Worm (Caenorhabditis elegans) whole organism, midembryonic: ENCODE measurements around the gene moc-5.

Experiments used
- T22C8.4 ChIP-seq: fragments of 200-800 bp; sonication (Bioruptor generic); IDR thresholded peaks from 2 replicates; pipeline ENCODE4 v1.3.6; 2022; ENCODE audit warnings: missing genetic modification characterization, missing compliant biosample characterization
- cog-1 ChIP-seq: sonication (generic microtip); optimal IDR thresholded peaks from 2 replicates; lab custom pipeline; 2016; ENCODE audit warnings: missing genetic modification characterization, missing compliant biosample characterization
- flt-1 ChIP-seq: fragments of 200-800 bp; sonication (Bioruptor generic); IDR thresholded peaks from 2 replicates; pipeline ENCODE4 v1.3.6; 2022; ENCODE audit warnings: missing genetic modification characterization, missing compliant biosample characterization
- klf-2 ChIP-seq: fragments of 200-800 bp; sonication (Bioruptor generic); conservative IDR thresholded peaks from 2 replicates; pipeline ENCODE4 v1.3.6; 2022; ENCODE audit warnings: missing genetic modification reagents, missing genetic modification characterization, missing compliant biosample characterization
- med-1 ChIP-seq: sonication (generic microtip); optimal IDR thresholded peaks from 2 replicates; lab custom pipeline; 2017; ENCODE audit warnings: missing genetic modification characterization, mild to moderate bottlenecking, missing compliant biosample characterization, antibody characterized with exemption, missing genetic modification reagents; ENCODE audit not compliant: insufficient read depth
- ref-1 ChIP-seq: fragments of 200-800 bp; sonication (Bioruptor generic); conservative IDR thresholded peaks from 2 replicates; pipeline ENCODE4 v1.3.6; 2022; ENCODE audit warnings: missing genetic modification reagents, missing genetic modification characterization, missing compliant biosample characterization
- tab-1 ChIP-seq: fragments of 200-800 bp; sonication (Bioruptor generic); IDR thresholded peaks from 2 replicates; pipeline ENCODE4 v1.3.6; 2022; ENCODE audit warnings: missing genetic modification characterization, missing compliant biosample characterization
- ztf-23 ChIP-seq: fragments of 200-800 bp; sonication (Bioruptor generic); IDR thresholded peaks from 2 replicates; pipeline ENCODE4 v1.3.6; 2022; ENCODE audit warnings: missing genetic modification reagents, missing genetic modification characterization, missing compliant biosample characterization
- ztf-29 ChIP-seq: fragments of 200-800 bp; sonication (Bioruptor generic); IDR thresholded peaks from 2 replicates; pipeline ENCODE4 v1.3.6; 2022; ENCODE audit warnings: missing genetic modification reagents, missing genetic modification characterization, missing compliant biosample characterization

moc-5 gene

ce11 chrX:9584333-9584732, 18.6 kb upstream of the moc-5 start, which contains the start of gene gpx-5:
gpx-5 (plus strand) TSS chrX:9584668.
- TF ChIP-seq med-1 (no peak), ztf-29 (GFP tag; lab: Robert Waterston, UW) (no peak), T22C8.4 (GFP tag; lab: Robert Waterston, UW) (no peak), ref-1 (GFP tag; lab: Robert Waterston, UW) (no peak), flt-1 (GFP tag; lab: Robert Waterston, UW) (no peak), cog-1 (tag; lab: Kevin White, UChicago) (no peak), tab-1 (no peak), ztf-23 (GFP tag; lab: Robert Waterston, UW) (no peak), klf-2 (GFP tag; lab: Robert Waterston, UW) (no peak)

DNA sequence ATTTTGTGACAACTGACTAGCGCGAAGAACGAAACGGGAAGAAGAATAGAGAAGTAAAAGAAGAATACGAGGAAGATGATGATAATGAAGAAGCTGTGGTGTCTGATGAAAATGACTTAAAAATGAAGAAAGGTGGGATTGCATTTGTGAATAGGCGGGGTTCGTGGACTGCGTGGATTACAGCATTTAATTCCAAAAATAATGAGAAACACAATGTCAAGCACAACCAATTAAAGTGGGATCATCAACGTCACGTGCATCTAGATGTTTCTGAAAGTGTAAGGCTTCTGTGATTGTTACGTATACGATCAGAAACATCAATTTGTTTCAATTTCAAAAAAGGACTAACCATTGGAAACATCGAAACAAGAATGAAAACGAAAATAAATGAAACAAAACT, 11.1 kb upstream of the moc-5 start, which contains the start of gene glb-17:
TSS of gene glb-17 (minus strand) at position 101 of the 400 bp plus-strand sequence.
- no peak for TF ChIP-seq ref-1 (GFP tag; lab: Robert Waterston, UW)
- TF ChIP-seq ztf-23 (GFP tag; lab: Robert Waterston, UW) = no peak

DNA sequence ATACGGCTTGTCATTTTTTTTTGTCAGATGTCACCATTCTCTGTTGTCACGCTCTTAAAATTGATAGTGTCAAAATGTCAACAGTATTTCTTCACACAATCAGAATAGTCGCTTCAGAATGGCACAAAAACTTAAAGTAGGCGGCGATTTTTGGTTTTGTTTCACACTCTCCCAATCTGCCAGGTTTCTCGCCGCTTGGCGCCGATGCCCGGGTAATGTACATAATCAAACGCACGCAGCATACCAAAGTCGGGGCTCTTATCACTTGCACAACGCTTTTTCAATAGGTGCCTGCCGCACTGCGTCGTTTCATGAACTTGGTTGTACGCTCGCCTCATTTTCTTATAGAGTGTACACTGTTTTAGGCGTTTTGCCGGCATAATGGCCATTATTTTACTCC, 2.8 kb upstream of the moc-5 start:
- no peak for TF ChIP-seq med-1
- no peak for TF ChIP-seq cog-1 (tag; lab: Kevin White, UChicago)
- no peak for TF ChIP-seq klf-2 (GFP tag; lab: Robert Waterston, UW)
- no peak for TF ChIP-seq flt-1 (GFP tag; lab: Robert Waterston, UW)
- no peak for TF ChIP-seq tab-1
- no peak for TF ChIP-seq ztf-23 (GFP tag; lab: Robert Waterston, UW)
- TF ChIP-seq ztf-29 (GFP tag; lab: Robert Waterston, UW) = no peak
- no peak for TF ChIP-seq ref-1 (GFP tag; lab: Robert Waterston, UW)
- TF ChIP-seq T22C8.4 (GFP tag; lab: Robert Waterston, UW) = no peak

DNA sequence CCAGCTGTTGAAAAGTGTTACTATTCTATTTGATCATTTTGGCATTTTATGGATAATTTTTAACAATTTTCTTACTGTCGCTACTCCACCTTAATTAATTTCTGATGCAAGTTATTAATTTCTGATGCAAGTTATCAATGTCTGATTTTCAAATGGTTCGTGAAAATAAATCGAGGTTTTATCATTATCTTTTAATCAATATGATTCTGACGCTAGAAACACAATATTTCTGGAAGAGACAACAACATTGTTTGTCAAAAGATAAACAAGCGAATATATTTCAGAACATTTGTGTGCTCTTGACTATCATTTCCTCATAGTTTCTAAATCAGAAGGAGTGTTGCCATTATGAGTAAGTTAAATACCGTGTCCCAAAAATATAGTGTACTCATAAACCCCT, 648 bp upstream of the moc-5 start, which contains the start of gene F49E2.2:
TSS of gene F49E2.2 (plus strand) at position 301 of the 400 bp plus-strand sequence.
- TF ChIP-seq ztf-23 (GFP tag; lab: Robert Waterston, UW) = no peak
- no peak for TF ChIP-seq ztf-29 (GFP tag; lab: Robert Waterston, UW)
- no peak for TF ChIP-seq ref-1 (GFP tag; lab: Robert Waterston, UW)
- no peak for TF ChIP-seq T22C8.4 (GFP tag; lab: Robert Waterston, UW)
- TF ChIP-seq klf-2 (GFP tag; lab: Robert Waterston, UW) = no peak
- no peak for TF ChIP-seq flt-1 (GFP tag; lab: Robert Waterston, UW)
- no peak for TF ChIP-seq tab-1
- no peak for TF ChIP-seq cog-1 (tag; lab: Kevin White, UChicago)
- TF ChIP-seq med-1 = no peak

- peak; percentile 30; the same call in 1 of the 2 replicates for TF ChIP-seq tab-1
- no peak for TF ChIP-seq ztf-23 (GFP tag; lab: Robert Waterston, UW)
- 0 out of 2 replicates have a peak, but pooled peaks have one; percentile 36 for TF ChIP-seq flt-1 (GFP tag; lab: Robert Waterston, UW)
- no peak for TF ChIP-seq cog-1 (tag; lab: Kevin White, UChicago)
- TF ChIP-seq med-1 = no peak
Measured at ce11 chrX:9560931-9561330, 4.8 kb downstream of the moc-5 start.

DNA sequence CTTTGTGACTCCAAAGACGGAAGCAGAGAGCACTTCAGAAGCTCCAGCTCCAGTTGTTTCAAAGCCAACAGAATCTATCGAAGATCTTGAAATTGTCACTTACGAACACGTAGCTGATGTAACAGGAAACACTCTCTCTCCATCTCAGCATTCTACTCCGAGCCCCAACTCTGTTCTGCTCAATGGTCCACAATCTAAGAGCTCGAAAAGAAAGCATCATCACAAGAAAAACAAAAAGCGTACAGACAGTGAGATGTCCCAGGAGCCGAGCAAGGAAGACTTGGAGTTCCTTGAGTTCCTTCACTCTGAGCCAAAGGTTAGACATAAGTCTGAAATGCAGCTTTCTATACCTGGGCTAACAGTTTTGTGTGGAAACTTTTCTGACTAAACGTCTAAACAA, 9.7 kb downstream of the moc-5 start:
- no peak for TF ChIP-seq cog-1 (tag; lab: Kevin White, UChicago)
- no peak for TF ChIP-seq ref-1 (GFP tag; lab: Robert Waterston, UW)
- no peak for TF ChIP-seq T22C8.4 (GFP tag; lab: Robert Waterston, UW)

DNA sequence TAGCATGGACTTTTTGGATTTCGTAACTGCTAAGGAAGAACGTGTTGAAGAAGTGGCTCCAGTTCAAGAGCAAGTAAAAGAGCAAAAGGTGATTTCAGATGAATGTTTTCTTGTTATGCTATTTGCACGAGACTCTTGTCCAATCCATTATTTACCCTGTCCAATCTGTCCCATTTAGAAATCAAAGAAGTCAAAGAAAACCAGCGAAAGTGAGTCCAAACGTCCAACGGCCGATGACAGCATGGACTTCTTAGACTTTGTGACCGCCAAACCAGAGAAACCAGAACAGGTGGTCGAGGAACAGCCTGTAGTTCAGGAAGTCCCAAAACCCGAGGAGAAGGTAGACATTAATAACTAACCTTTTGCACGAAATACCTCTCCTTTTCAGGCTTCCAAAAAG, 10.5 kb downstream of the moc-5 start:
- TF ChIP-seq tab-1 (no peak), ztf-29 (GFP tag; lab: Robert Waterston, UW) (no peak), flt-1 (GFP tag; lab: Robert Waterston, UW) (no peak), ztf-23 (GFP tag; lab: Robert Waterston, UW) (no peak), med-1 (no peak), cog-1 (tag; lab: Kevin White, UChicago) (no peak), ref-1 (GFP tag; lab: Robert Waterston, UW) (no peak), klf-2 (GFP tag; lab: Robert Waterston, UW) (no peak), T22C8.4 (GFP tag; lab: Robert Waterston, UW) (no peak)

- TF ChIP-seq ztf-29 (GFP tag; lab: Robert Waterston, UW) (no peak), flt-1 (GFP tag; lab: Robert Waterston, UW) (no peak), med-1 (no peak), cog-1 (tag; lab: Kevin White, UChicago) (no peak), T22C8.4 (GFP tag; lab: Robert Waterston, UW) (no peak), klf-2 (GFP tag; lab: Robert Waterston, UW) (no peak), ztf-23 (GFP tag; lab: Robert Waterston, UW) (no peak)
Measured at ce11 chrX:9553095-9553494, 12.7 kb downstream of the moc-5 start.

DNA sequence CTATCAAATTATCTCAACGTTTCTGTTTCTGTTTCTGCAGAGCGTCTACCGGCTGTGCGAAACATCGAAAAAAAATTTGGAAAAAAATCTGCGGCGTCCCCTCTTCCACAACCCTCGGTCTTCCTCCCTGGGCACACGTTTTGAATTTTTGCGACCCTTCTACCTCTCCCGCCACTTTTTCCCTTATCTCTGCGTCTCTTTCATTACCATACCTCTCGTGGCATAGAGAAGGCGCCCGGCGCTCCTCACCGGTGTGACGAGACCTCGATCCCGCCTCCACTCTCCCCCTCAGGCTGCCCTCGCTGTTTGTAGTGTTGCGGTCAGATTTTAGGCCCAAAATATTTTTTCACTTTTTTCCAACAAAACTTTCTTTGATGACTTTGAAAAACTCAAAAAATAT, 13.4 kb downstream of the moc-5 start:
- TF ChIP-seq ztf-23 (GFP tag; lab: Robert Waterston, UW) = no peak
- 0 out of 2 replicates have a peak, but pooled peaks have one; percentile 20 for TF ChIP-seq flt-1 (GFP tag; lab: Robert Waterston, UW)

DNA sequence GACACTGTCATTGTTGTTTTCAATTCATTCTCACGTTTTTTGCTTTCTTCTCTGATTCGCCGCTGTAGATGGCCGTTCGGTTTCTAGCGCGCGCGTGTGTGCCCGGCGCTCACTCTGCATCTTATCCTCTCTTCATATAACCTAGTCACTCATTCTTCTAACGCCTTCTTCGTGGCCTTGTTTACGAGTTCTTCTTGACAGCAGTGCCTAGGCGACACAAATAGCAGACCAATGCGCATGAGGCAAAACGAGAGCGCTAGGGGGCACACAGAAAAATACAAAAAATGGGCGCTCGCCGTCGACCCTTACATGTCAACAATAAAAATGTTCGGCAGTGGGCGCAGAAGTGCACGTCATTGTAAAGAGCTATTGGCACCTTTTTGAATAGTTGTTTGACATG, 14.7 kb downstream of the moc-5 start:
- TF ChIP-seq klf-2 (GFP tag; lab: Robert Waterston, UW) = no peak
- no peak for TF ChIP-seq T22C8.4 (GFP tag; lab: Robert Waterston, UW)
- TF ChIP-seq ref-1 (GFP tag; lab: Robert Waterston, UW) = no peak
- TF ChIP-seq cog-1 (tag; lab: Kevin White, UChicago) = no peak
- no peak for TF ChIP-seq med-1
- TF ChIP-seq ztf-29 (GFP tag; lab: Robert Waterston, UW) = no peak
- TF ChIP-seq tab-1 = no peak
- no peak for TF ChIP-seq ztf-23 (GFP tag; lab: Robert Waterston, UW)
- no peak for TF ChIP-seq flt-1 (GFP tag; lab: Robert Waterston, UW)
